Worm (Caenorhabditis elegans) whole organism, L4 larva: Measurements from ENCODE around the gene R11D1.3.

ENCODE experiments used
- R02D3.7 ChIP-seq: fragments of 150-350 bp; sonication (generic microtip); optimal IDR thresholded peaks from 3 replicates; lab custom pipeline; 2014; ENCODE audit warnings: missing biosample characterization, missing genetic modification characterization
- Y75B8A.6 ChIP-seq: fragments of 200-800 bp; sonication (Bioruptor generic); IDR thresholded peaks from 2 replicates; pipeline ENCODE4 v1.3.6; 2022; ENCODE audit warnings: missing genetic modification reagents, missing genetic modification characterization, missing compliant biosample characterization
- arid-1 ChIP-seq: fragments of 200-800 bp; sonication (Bioruptor generic); conservative IDR thresholded peaks from 2 replicates; pipeline ENCODE4 v1.3.6; 2022; ENCODE audit warnings: missing genetic modification reagents, missing genetic modification characterization, missing compliant biosample characterization
- daf-12 ChIP-seq: fragments of 150-350 bp; optimal IDR thresholded peaks from 2 replicates; lab custom pipeline; 2014; ENCODE audit warnings: missing biosample characterization, missing genetic modification reagents, missing genetic modification characterization
- lin-39 ChIP-seq: fragments of 150-350 bp; optimal IDR thresholded peaks from 2 replicates; lab custom pipeline; 2014; ENCODE audit warnings: missing biosample characterization, missing genetic modification reagents, missing genetic modification characterization
- nhr-11 ChIP-seq: fragments of 150-350 bp; optimal IDR thresholded peaks from 2 replicates; lab custom pipeline; 2014; ENCODE audit warnings: missing biosample characterization, missing genetic modification characterization
- nhr-28 ChIP-seq: fragments of 150-350 bp; optimal IDR thresholded peaks from 2 replicates; lab custom pipeline; 2014; ENCODE audit warnings: missing biosample characterization, missing genetic modification characterization
- php-3 ChIP-seq: fragments of 200-800 bp; sonication (Bioruptor generic); IDR thresholded peaks from 2 replicates; pipeline ENCODE4 v1.3.6; 2022; ENCODE audit warnings: missing genetic modification reagents, missing genetic modification characterization, missing compliant biosample characterization
- saeg-2 ChIP-seq: fragments of 200-800 bp; sonication (Bioruptor generic); IDR thresholded peaks from 2 replicates; pipeline ENCODE4 v1.3.6; 2022; ENCODE audit warnings: missing genetic modification reagents, missing genetic modification characterization, missing compliant biosample characterization
- sdz-12 ChIP-seq: fragments of 200-800 bp; sonication (Bioruptor generic); optimal IDR thresholded peaks from 2 replicates; lab custom pipeline; 2018; ENCODE audit warnings: mild to moderate bottlenecking, missing genetic modification characterization, missing compliant biosample characterization
- zag-1 ChIP-seq: fragments of 150-350 bp; optimal IDR thresholded peaks from 2 replicates; lab custom pipeline; 2014; ENCODE audit warnings: missing biosample characterization, missing genetic modification characterization

DNA sequence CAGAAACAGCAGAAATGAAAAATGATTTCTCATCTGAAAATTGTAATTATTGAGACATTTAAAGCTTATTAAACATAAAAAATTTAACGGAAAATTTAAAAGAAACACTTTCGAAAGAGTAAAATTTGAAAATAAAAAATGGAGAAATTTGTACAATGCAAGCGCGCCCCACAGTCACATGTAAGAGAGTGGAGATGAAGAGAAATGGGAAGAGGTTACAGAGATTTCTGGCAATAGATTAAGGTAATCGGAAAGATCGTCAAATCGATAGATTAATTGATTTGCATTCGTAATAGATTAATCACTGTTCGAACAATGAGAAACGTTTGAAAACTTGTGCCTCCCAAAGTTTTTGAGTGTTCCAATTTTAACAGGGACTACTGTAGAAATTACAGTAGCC lies 35.5 kb upstream of the R11D1.3 start, which contains the start of gene C15C8.4:
- no peak for TF ChIP-seq nhr-11 (tag; lab: Kevin White, UChicago)
- no peak for TF ChIP-seq arid-1 (GFP tag; lab: Robert Waterston, UW)
- TF ChIP-seq R02D3.7 (tag; lab: Kevin White, UChicago), result no peak
- no peak for TF ChIP-seq lin-39 (tag; lab: Kevin White, UChicago)
- TF ChIP-seq php-3 (GFP tag; lab: Robert Waterston, UW), result no peak
- TF ChIP-seq daf-12 (tag; lab: Kevin White, UChicago), result no peak
- TF ChIP-seq zag-1 (tag; lab: Kevin White, UChicago), result no peak
- no peak for TF ChIP-seq sdz-12 (GFP tag; lab: Kevin White, UChicago)
- no peak for TF ChIP-seq nhr-28 (tag; lab: Kevin White, UChicago)
- TF ChIP-seq saeg-2 (GFP tag; lab: Robert Waterston, UW), result no peak
- no peak for TF ChIP-seq Y75B8A.6
